Worm (Caenorhabditis elegans): ENCODE data around the gene Y105C5A.1272.

- TF ChIP-seq Y53G8AR.9 (GFP tag; conservative IDR thresholded peaks at IDR 0.05) = no peak
- no peak for TF ChIP-seq K12H6.12 (tag; optimal IDR thresholded peaks at IDR 0.05)
- TF ChIP-seq unc-62 (GFP tag; optimal IDR thresholded peaks at IDR 0.05) = no peak
- TF ChIP-seq B0035.1 (tag; optimal IDR thresholded peaks at IDR 0.05) = no peak
- no peak for TF ChIP-seq ztf-3 (GFP tag; optimal IDR thresholded peaks at IDR 0.05)
- TF ChIP-seq sptf-2 (GFP tag; optimal IDR thresholded peaks at IDR 0.05) = no peak
- TF ChIP-seq nhr-120 (GFP tag; IDR thresholded peaks at IDR 0.05) = no peak
Measured at ce11 chrIV:15639223-15639622, 7.6 kb upstream of the Y105C5A.1272 start.

Data from whole organism, young adult.